Fruit fly (Drosophila melanogaster): ENCODE measurements around the gene Surf4.

The Surf4 gene

DNA sequence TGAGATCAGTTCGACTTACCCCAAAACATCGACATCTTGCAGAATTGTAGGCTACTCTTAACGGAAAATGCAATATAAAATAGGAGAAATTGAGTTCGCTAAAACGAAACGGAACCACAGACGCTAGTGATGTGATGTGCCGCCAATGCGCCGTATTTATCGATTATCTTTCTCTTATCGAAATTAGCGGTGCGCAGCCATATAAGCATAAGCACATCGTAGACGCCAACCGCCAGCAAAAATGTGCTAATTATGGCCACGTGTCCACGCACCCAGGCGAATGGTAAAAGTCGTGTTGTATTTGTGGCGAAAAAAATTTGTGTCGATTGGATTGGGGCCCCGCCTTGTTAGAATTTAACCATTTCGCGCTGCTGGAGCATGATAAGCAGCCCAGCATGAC is 13.0 kb downstream of the Surf4 start, which contains the start of the genes Fkbp39 and Cyfip (continued):
- TF ChIP-seq CG6808 (GFP tag; optimal IDR thresholded peaks at IDR 0.05) (no peak), vri (GFP tag; optimal IDR thresholded peaks at IDR 0.05) (no peak)

DNA sequence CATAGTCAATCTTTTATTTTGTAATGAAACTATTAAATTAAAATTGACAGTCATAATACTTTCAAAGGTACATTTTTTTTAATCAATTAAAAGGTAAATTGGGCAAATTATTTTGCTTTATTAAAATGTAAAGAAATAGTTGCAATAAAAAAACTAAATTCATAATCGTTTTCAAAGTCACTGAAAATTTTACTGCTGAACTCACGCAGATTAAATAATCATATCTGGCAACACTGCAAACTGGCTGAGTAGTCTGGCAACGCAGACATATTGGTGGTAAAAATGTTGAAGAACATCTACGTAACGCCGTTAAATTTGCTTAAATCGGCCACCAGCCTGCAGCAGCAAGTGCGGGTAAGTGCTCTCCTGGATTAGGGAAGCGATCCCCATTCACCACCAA is 15.5 kb downstream of the Surf4 start, which contains the start of gene mRpL9:
Gene mRpL9, plus strand, starts transcription at position 267 of the 400 bp plus-strand sequence.
- TF ChIP-seq spab (GFP tag; optimal IDR thresholded peaks at IDR 0.05) (no peak), CG7368 (GFP tag; optimal IDR thresholded peaks at IDR 0.05) (no peak), Hr38 (GFP tag; optimal IDR thresholded peaks at IDR 0.05) (no peak), fd59A (GFP tag; optimal IDR thresholded peaks at IDR 0.05) (no peak), dac (GFP tag; optimal IDR thresholded peaks at IDR 0.05) (no peak), CG6854 (GFP tag; optimal IDR thresholded peaks at IDR 0.05) (no peak), Lpt (GFP tag; optimal IDR thresholded peaks at IDR 0.05) (no peak), OdsH (GFP tag; optimal IDR thresholded peaks at IDR 0.05) (no peak), cyc (GFP tag; optimal IDR thresholded peaks at IDR 0.05) (peak; percentile 33), pdm3 (GFP tag; optimal IDR thresholded peaks at IDR 0.05) (no peak), Eip78C (GFP tag) (no peak), ss (GFP tag; optimal IDR thresholded peaks at IDR 0.05) (no peak), CG3032 (tag; optimal IDR thresholded peaks at IDR 0.05) (peak; percentile 31), esn (GFP tag; optimal IDR thresholded peaks at IDR 0.05) (peak; percentile 40), Sox15 (GFP tag; optimal IDR thresholded peaks at IDR 0.05) (no peak), Hr4 (GFP tag; optimal IDR thresholded peaks at IDR 0.05) (no peak), CG10631 (GFP tag; optimal IDR thresholded peaks at IDR 0.05) (no peak), lz (GFP tag; optimal IDR thresholded peaks at IDR 0.05) (no peak), CG16779 (tag; optimal IDR thresholded peaks at IDR 0.05) (no peak), CG1621 (tag; optimal IDR thresholded peaks at IDR 0.05) (no peak), svp (GFP tag) (no peak), CG11762 (GFP tag; optimal IDR thresholded peaks at IDR 0.05; ENCODE audit: insufficient read depth) (no peak), CG11902 (GFP tag; optimal IDR thresholded peaks at IDR 0.05) (no peak), fkh (GFP tag; optimal IDR thresholded peaks at IDR 0.05) (no peak), CG8119 (GFP tag; IDR thresholded peaks at IDR 0.05) (no peak), eg (GFP tag; IDR thresholded peaks at IDR 0.05) (no peak), CG6808 (GFP tag; optimal IDR thresholded peaks at IDR 0.05) (no peak), topi (GFP tag; optimal IDR thresholded peaks at IDR 0.05) (no peak), Blimp-1 (GFP tag; optimal IDR thresholded peaks at IDR 0.05) (no peak), CG31627 (GFP tag; optimal IDR thresholded peaks at IDR 0.05) (peak; percentile 26), acj6 (GFP tag; optimal IDR thresholded peaks at IDR 0.05) (no peak)

DNA sequence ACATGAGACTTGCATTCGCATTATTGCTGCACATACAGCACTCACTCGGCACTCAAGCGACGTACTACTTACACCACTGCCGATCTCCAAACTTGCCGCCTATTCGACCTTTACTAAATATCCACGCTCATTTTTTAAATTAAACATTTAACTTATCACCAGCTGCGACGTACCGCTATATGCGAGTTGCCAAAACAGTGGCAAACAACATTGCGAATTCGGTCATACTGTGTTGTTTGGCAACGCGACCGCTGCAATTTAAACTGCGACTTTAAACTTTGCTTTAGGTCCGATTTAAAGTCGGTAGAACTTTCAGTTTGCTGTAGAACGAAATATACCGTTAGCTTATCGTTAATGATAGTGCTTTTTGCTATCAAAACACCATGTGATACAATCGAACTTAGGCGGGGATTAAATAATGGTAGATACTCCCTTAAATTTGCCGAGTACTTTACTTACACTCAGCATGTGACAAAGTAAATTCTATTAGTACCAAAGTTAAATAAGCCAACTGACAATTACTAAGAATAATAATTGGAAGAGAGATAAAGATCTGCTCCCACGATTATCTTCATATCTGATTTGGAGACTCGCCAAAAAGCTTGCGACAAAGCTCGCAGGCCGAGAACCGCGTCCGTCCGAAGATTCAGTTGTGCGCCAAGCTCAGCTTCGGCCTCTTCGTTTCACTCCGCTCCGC is 17.7 kb downstream of the Surf4 start, which contains the start of the genes CG6236 and ea:
Gene CG6236, minus strand, starts transcription at position 187 of the 697 bp plus-strand sequence.
Gene ea, plus strand, starts transcription at position 647 of the 697 bp plus-strand sequence.
- TF ChIP-seq CG15336 (GFP tag; IDR thresholded peaks at IDR 0.05) (no peak), Ets21C (GFP tag; optimal IDR thresholded peaks at IDR 0.05) (no peak), Hr4 (GFP tag; optimal IDR thresholded peaks at IDR 0.05) (no peak), Eip78C (GFP tag) (no peak), salr (GFP tag; optimal IDR thresholded peaks at IDR 0.05) (no peak), vri (GFP tag; optimal IDR thresholded peaks at IDR 0.05) (no peak), acj6 (GFP tag; optimal IDR thresholded peaks at IDR 0.05) (no peak), CG11902 (GFP tag; optimal IDR thresholded peaks at IDR 0.05) (no peak), CG10669 (GFP tag; optimal IDR thresholded peaks at IDR 0.05) (no peak), CG9139 (GFP tag; optimal IDR thresholded peaks at IDR 0.05) (no peak), lz (GFP tag; optimal IDR thresholded peaks at IDR 0.05) (no peak), topi (GFP tag; optimal IDR thresholded peaks at IDR 0.05) (no peak), Hr38 (GFP tag; optimal IDR thresholded peaks at IDR 0.05) (no peak), CG6163 (GFP tag; IDR thresholded peaks at IDR 0.05) (no peak), Sox15 (GFP tag; optimal IDR thresholded peaks at IDR 0.05) (no peak)

All from whole organism, prepupa.